Worm (Caenorhabditis elegans) whole organism, midembryonic: Measurements from ENCODE around the gene Y49E10.10.

ENCODE experiments used
- cog-1 ChIP-seq: sonication (generic microtip); optimal IDR thresholded peaks from 2 replicates; lab custom pipeline; 2016; ENCODE audit warnings: missing genetic modification characterization, missing compliant biosample characterization
- flt-1 ChIP-seq: fragments of 200-800 bp; sonication (Bioruptor generic); IDR thresholded peaks from 2 replicates; pipeline ENCODE4 v1.3.6; 2022; ENCODE audit warnings: missing genetic modification characterization, missing compliant biosample characterization
- tab-1 ChIP-seq: fragments of 200-800 bp; sonication (Bioruptor generic); IDR thresholded peaks from 2 replicates; pipeline ENCODE4 v1.3.6; 2022; ENCODE audit warnings: missing genetic modification characterization, missing compliant biosample characterization

DNA sequence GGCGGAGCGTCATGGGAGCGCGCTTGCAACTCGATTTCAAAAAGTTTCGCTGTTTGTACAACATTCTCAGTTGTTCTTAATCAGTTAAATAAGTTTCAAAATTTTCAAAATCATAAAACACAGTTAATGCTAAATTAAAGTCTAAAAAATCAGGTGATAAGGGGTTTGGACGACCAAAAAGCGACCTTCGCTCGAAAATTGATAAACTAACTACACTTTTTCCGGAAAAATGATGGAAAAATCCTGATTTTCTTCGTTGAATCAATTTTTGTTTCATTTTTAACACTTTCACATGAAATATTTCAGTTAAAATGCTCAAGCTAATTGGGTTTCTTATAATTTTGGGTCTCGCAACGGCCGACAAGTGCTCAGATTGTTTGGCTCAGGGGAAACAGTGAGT is 34.9 kb downstream of the Y49E10.10 start, which contains the start of gene Y49E10.16:
- TF ChIP-seq flt-1 (GFP tag; lab: Robert Waterston, UW) (no peak), tab-1 (GFP tag; lab: Robert Waterston, UW) (no peak), cog-1 (no peak)
